Worm (Caenorhabditis elegans): Measurements from ENCODE around the gene R144.10.

ce11 chrIII:4968146-4968545 is 34.0 kb downstream of the R144.10 start:
- TF ChIP-seq elt-3 (tag; optimal IDR thresholded peaks at IDR 0.05), result no peak
- TF ChIP-seq lsy-2 (tag; optimal IDR thresholded peaks at IDR 0.05), result no peak
- TF ChIP-seq blmp-1 (tag; optimal IDR thresholded peaks at IDR 0.05), result no peak
- TF ChIP-seq unc-62 (GFP tag; optimal IDR thresholded peaks at IDR 0.05), result no peak
